Worm (Caenorhabditis elegans) whole organism, young adult: ENCODE data around the gene R08C7.12.

Experiments used
- B0261.1 ChIP-seq: sonication (generic microtip); optimal IDR thresholded peaks from 2 replicates; lab custom pipeline; 2016; ENCODE audit warnings: mild to moderate bottlenecking, missing genetic modification characterization, moderate library complexity, missing compliant biosample characterization
- B0336.3 ChIP-seq: fragments of 200-800 bp; sonication (Bioruptor generic); IDR thresholded peaks from 2 replicates; pipeline ENCODE4 v1.3.6; 2022; ENCODE audit warnings: missing genetic modification characterization, missing compliant biosample characterization
- C06A6.2 ChIP-seq: fragments of 200-800 bp; sonication (Bioruptor generic); conservative IDR thresholded peaks from 2 replicates; pipeline ENCODE4 v1.3.6; 2022; ENCODE audit warnings: missing genetic modification characterization, missing compliant biosample characterization
- F33H1.4 ChIP-seq: fragments of 200-800 bp; sonication (Bioruptor generic); IDR thresholded peaks from 2 replicates; pipeline ENCODE4 v1.3.6; 2022; ENCODE audit warnings: missing genetic modification reagents, missing genetic modification characterization, missing compliant biosample characterization
- F49E8.2 ChIP-seq: sonication (generic microtip); optimal IDR thresholded peaks from 3 replicates; lab custom pipeline; 2017; ENCODE audit warnings: missing genetic modification characterization, mild to moderate bottlenecking, missing compliant biosample characterization, antibody characterized with exemption, moderate library complexity; ENCODE audit not compliant: insufficient read depth
- Y53G8AR.9 ChIP-seq: fragments of 200-800 bp; sonication (Bioruptor generic); conservative IDR thresholded peaks from 2 replicates; pipeline ENCODE4 v1.3.6; 2022; ENCODE audit warnings: missing genetic modification reagents, missing genetic modification characterization, missing compliant biosample characterization
- Y56A3A.18 ChIP-seq: fragments of 200-800 bp; sonication (Bioruptor generic); IDR thresholded peaks from 2 replicates; pipeline ENCODE4 v1.3.6; 2022; ENCODE audit warnings: missing genetic modification reagents, missing genetic modification characterization, missing compliant biosample characterization
- Y95B8A.8 ChIP-seq: fragments of 200-800 bp; sonication (Bioruptor generic); IDR thresholded peaks from 2 replicates; pipeline ENCODE4 v1.3.6; 2022; ENCODE audit warnings: missing genetic modification reagents, missing genetic modification characterization, missing compliant biosample characterization
- ZK185.1 ChIP-seq: sonication (generic microtip); optimal IDR thresholded peaks from 2 replicates; lab custom pipeline; 2016; ENCODE audit warnings: mild to moderate bottlenecking, missing genetic modification characterization, missing compliant biosample characterization; ENCODE audit not compliant: poor library complexity, severe bottlenecking
- aptf-2 ChIP-seq: fragments of 200-800 bp; sonication (Bioruptor generic); conservative IDR thresholded peaks from 2 replicates; pipeline ENCODE4 v1.3.6; 2022; ENCODE audit warnings: missing genetic modification reagents, missing genetic modification characterization, missing compliant biosample characterization
- aptf-3 ChIP-seq: fragments of 200-800 bp; sonication (Bioruptor generic); IDR thresholded peaks from 2 replicates; pipeline ENCODE4 v1.3.6; 2022; ENCODE audit warnings: missing genetic modification characterization, missing compliant biosample characterization
- athp-1 ChIP-seq: sonication (generic microtip); optimal IDR thresholded peaks from 2 replicates; lab custom pipeline; 2017; ENCODE audit warnings: mild to moderate bottlenecking, missing genetic modification characterization, missing compliant biosample characterization
- attf-3 ChIP-seq: fragments of 200-800 bp; sonication (Bioruptor generic); conservative IDR thresholded peaks from 2 replicates; pipeline ENCODE4 v1.3.6; 2022; ENCODE audit warnings: missing genetic modification reagents, missing genetic modification characterization, missing compliant biosample characterization
- bed-1 ChIP-seq: fragments of 200-800 bp; sonication (Bioruptor generic); IDR thresholded peaks from 2 replicates; pipeline ENCODE4 v1.3.6; 2022; ENCODE audit warnings: missing genetic modification reagents, missing genetic modification characterization, missing compliant biosample characterization
- ccch-3 ChIP-seq: fragments of 200-800 bp; sonication (Bioruptor generic); optimal IDR thresholded peaks from 2 replicates; lab custom pipeline; 2018; ENCODE audit warnings: mild to moderate bottlenecking, missing genetic modification characterization, missing compliant biosample characterization
- cebp-2 ChIP-seq: fragments of 200-800 bp; sonication (Bioruptor generic); IDR thresholded peaks from 2 replicates; pipeline ENCODE4 v1.3.6; 2022; ENCODE audit warnings: missing genetic modification characterization, missing compliant biosample characterization
- ceh-27 ChIP-seq: fragments of 200-800 bp; sonication (Bioruptor generic); optimal IDR thresholded peaks from 2 replicates; lab custom pipeline; 2018; ENCODE audit warnings: mild to moderate bottlenecking, missing genetic modification characterization, moderate library complexity, missing compliant biosample characterization
- ceh-58 ChIP-seq: fragments of 200-800 bp; sonication (Bioruptor generic); IDR thresholded peaks from 2 replicates; pipeline ENCODE4 v1.3.6; 2022; ENCODE audit warnings: missing genetic modification characterization, missing compliant biosample characterization
- ceh-79 ChIP-seq: sonication (generic microtip); optimal IDR thresholded peaks from 2 replicates; lab custom pipeline; 2017; ENCODE audit warnings: mild to moderate bottlenecking, missing genetic modification characterization, missing compliant biosample characterization
- ceh-91 ChIP-seq: fragments of 200-800 bp; sonication (Bioruptor generic); IDR thresholded peaks from 2 replicates; pipeline ENCODE4 v1.3.6; 2022; ENCODE audit warnings: missing genetic modification reagents, missing genetic modification characterization, missing compliant biosample characterization
- egl-18 ChIP-seq: fragments of 200-800 bp; sonication (Bioruptor generic); IDR thresholded peaks from 2 replicates; pipeline ENCODE4 v1.3.6; 2022; ENCODE audit warnings: missing genetic modification reagents, missing genetic modification characterization, missing compliant biosample characterization
- egrh-3 ChIP-seq: fragments of 200-800 bp; sonication (Bioruptor generic); IDR thresholded peaks from 2 replicates; pipeline ENCODE4 v1.3.6; 2022; ENCODE audit warnings: missing genetic modification reagents, missing genetic modification characterization, missing compliant biosample characterization
- ets-4 ChIP-seq: fragments of 200-800 bp; sonication (Bioruptor generic); optimal IDR thresholded peaks from 2 replicates; lab custom pipeline; 2018; ENCODE audit warnings: mild to moderate bottlenecking, missing genetic modification characterization, missing compliant biosample characterization
- hrde-1 ChIP-seq: sonication (generic microtip); optimal IDR thresholded peaks from 2 replicates; lab custom pipeline; 2016; ENCODE audit warnings: missing genetic modification characterization, mild to moderate bottlenecking, missing compliant biosample characterization, moderate library complexity, missing genotype, missing genetic modification reagents, borderline replicate concordance
- hsf-1 ChIP-seq: fragments of 200-800 bp; sonication (Bioruptor generic); IDR thresholded peaks from 2 replicates; pipeline ENCODE4 v1.3.6; 2022; ENCODE audit warnings: missing genetic modification reagents, missing genetic modification characterization, missing compliant biosample characterization
- lin-26 ChIP-seq: fragments of 200-800 bp; sonication (Bioruptor generic); IDR thresholded peaks from 2 replicates; pipeline ENCODE4 v1.3.6; 2022; ENCODE audit warnings: missing genetic modification reagents, missing genetic modification characterization, missing compliant biosample characterization
- lin-40 ChIP-seq: sonication (generic microtip); optimal IDR thresholded peaks from 2 replicates; lab custom pipeline; 2016; ENCODE audit warnings: missing genetic modification characterization, mild to moderate bottlenecking, missing compliant biosample characterization, missing genotype, missing genetic modification reagents
- madf-10 ChIP-seq: sonication (generic microtip); optimal IDR thresholded peaks from 2 replicates; lab custom pipeline; 2016; ENCODE audit warnings: mild to moderate bottlenecking, missing genetic modification characterization, missing compliant biosample characterization
- madf-3 ChIP-seq: fragments of 200-800 bp; sonication (Bioruptor generic); IDR thresholded peaks from 2 replicates; pipeline ENCODE4 v1.3.6; 2022; ENCODE audit warnings: missing genetic modification reagents, missing genetic modification characterization, missing compliant biosample characterization
- madf-8 ChIP-seq: fragments of 200-800 bp; sonication (Bioruptor generic); conservative IDR thresholded peaks from 2 replicates; pipeline ENCODE4 v1.3.6; 2022; ENCODE audit warnings: missing genetic modification reagents, missing genetic modification characterization, missing compliant biosample characterization
- mcd-1 ChIP-seq: fragments of 200-800 bp; sonication (Bioruptor generic); IDR thresholded peaks from 2 replicates; pipeline ENCODE4 v1.3.6; 2022; ENCODE audit warnings: missing genetic modification reagents, missing genetic modification characterization, missing compliant biosample characterization
- mes-4 ChIP-seq: sonication (generic microtip); optimal IDR thresholded peaks from 2 replicates; lab custom pipeline; 2016; ENCODE audit warnings: missing genotype, missing genetic modification characterization, missing compliant biosample characterization
- mxl-1 ChIP-seq: sonication (generic microtip); optimal IDR thresholded peaks from 2 replicates; lab custom pipeline; 2016; ENCODE audit warnings: missing genetic modification characterization, missing compliant biosample characterization
- nfya-2 ChIP-seq: fragments of 200-800 bp; sonication (Bioruptor generic); IDR thresholded peaks from 2 replicates; pipeline ENCODE4 v1.3.6; 2022; ENCODE audit warnings: missing genetic modification reagents, missing genetic modification characterization, missing compliant biosample characterization
- nfyb-1 ChIP-seq: fragments of 200-800 bp; sonication (Bioruptor generic); IDR thresholded peaks from 2 replicates; pipeline ENCODE4 v1.3.6; 2022; ENCODE audit warnings: missing genetic modification reagents, missing genetic modification characterization, missing compliant biosample characterization
- nhr-27 ChIP-seq: fragments of 200-800 bp; sonication (Bioruptor generic); optimal IDR thresholded peaks from 2 replicates; lab custom pipeline; 2018; ENCODE audit warnings: mild to moderate bottlenecking, missing genetic modification characterization, moderate library complexity, missing compliant biosample characterization
- pha-4 ChIP-seq: fragments of 150-350 bp; sonication (generic microtip); optimal IDR thresholded peaks from 2 replicates; lab custom pipeline; 2014; ENCODE audit warnings: missing biosample characterization, missing genetic modification reagents, missing genetic modification characterization
- rcor-1 ChIP-seq: fragments of 200-800 bp; sonication (Bioruptor generic); IDR thresholded peaks from 2 replicates; pipeline ENCODE4 v1.3.6; 2022; ENCODE audit warnings: missing genetic modification reagents, missing genetic modification characterization, missing compliant biosample characterization
- repo-1 ChIP-seq: sonication (generic microtip); optimal IDR thresholded peaks from 2 replicates; lab custom pipeline; 2017; ENCODE audit warnings: mild to moderate bottlenecking, missing genetic modification characterization, missing compliant biosample characterization
- snpc-1.3 ChIP-seq: sonication (generic microtip); optimal IDR thresholded peaks from 2 replicates; lab custom pipeline; 2017; ENCODE audit warnings: missing genetic modification characterization, mild to moderate bottlenecking, missing compliant biosample characterization, antibody characterized with exemption, moderate library complexity, missing genotype, missing genetic modification reagents; ENCODE audit not compliant: insufficient read depth
- snpc-4 ChIP-seq, 5 experiments: fragments of 150-350 bp in 1 of 5; sonication (generic microtip) in 4 of 5; optimal IDR thresholded peaks; 2 replicates each; lab custom pipeline; 2014 to 2018; ENCODE audit warnings: missing genetic modification characterization in 5 of 5, missing biosample characterization in 3 of 5, antibody characterized with exemption in 2 of 5, mild to moderate bottlenecking in 2 of 5, missing compliant biosample characterization in 2 of 5, missing genotype in 2 of 5, moderate library complexity in 2 of 5, missing genetic modification reagents in 1 of 5
- tbp1 ChIP-seq: fragments of 200-800 bp; sonication (Bioruptor generic); optimal IDR thresholded peaks from 2 replicates; lab custom pipeline; 2018; ENCODE audit warnings: mild to moderate bottlenecking, missing genetic modification characterization, missing compliant biosample characterization
- tbx-9 ChIP-seq: sonication (generic microtip); optimal IDR thresholded peaks from 2 replicates; lab custom pipeline; 2016; ENCODE audit warnings: borderline replicate concordance, missing genetic modification characterization, inconsistent platforms, missing compliant biosample characterization
- zim-3 ChIP-seq: sonication (generic microtip); optimal IDR thresholded peaks from 2 replicates; lab custom pipeline; 2017; ENCODE audit warnings: mild to moderate bottlenecking, missing genetic modification characterization, moderate library complexity, missing compliant biosample characterization
- ztf-28 ChIP-seq: fragments of 200-800 bp; sonication (Bioruptor generic); IDR thresholded peaks from 2 replicates; pipeline ENCODE4 v1.3.6; 2022; ENCODE audit warnings: missing genetic modification reagents, missing genetic modification characterization, missing compliant biosample characterization
- ztf-6 ChIP-seq: fragments of 200-800 bp; sonication (Bioruptor generic); IDR thresholded peaks from 2 replicates; pipeline ENCODE4 v1.3.6; 2022; ENCODE audit warnings: missing genetic modification reagents, missing genetic modification characterization, missing compliant biosample characterization

R08C7.12 gene

DNA sequence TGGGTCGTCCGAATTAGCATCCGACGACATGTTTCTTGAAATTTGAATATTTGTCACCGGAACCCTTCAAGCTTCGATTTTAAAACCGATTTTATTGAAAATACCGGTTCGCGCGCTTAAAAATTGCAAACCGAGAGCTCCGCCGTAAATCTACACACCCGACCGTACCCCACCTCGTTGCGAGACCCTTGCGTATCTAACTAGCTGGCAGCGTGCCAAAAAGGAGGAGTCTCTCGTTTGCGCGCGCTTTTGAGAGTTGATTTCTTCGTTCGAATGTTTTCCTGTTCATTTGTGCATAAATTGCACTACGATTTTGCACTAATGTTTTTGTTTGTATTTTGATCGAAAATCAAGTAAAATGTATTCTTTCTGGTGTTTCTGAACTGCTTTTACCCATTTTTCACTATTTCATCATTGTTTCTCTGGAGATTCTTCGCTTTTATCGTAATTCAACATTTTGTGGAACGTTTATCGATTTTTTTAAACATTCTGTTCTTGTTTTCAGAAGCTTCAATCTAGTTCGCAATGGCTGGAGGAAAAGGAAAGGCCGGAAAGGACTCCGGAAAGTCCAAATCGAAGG lies 3.7 kb upstream of the R08C7.12 start, which contains the start of the genes wapl-1 and htz-1 (continued):
- TF ChIP-seq egl-18 (GFP tag; lab: Robert Waterston, UW) (no peak), B0336.3 (peak; percentile 88), zim-3 (tag; lab: Kevin White, UChicago) (peak; percentile 56), nfya-2 (GFP tag; lab: Robert Waterston, UW) (no peak), cebp-2 (GFP tag; lab: Robert Waterston, UW) (peak; percentile 72; the same call in 1 of the 2 replicates), athp-1 (peak; percentile 65), ceh-79 (no peak), mes-4 (tag; lab: Kevin White, UChicago) (no peak), nhr-27 (no peak), repo-1 (tag; lab: Kevin White, UChicago) (peak; percentile 80), egrh-3 (GFP tag; lab: Robert Waterston, UW) (peak; percentile 43; the same call in 1 of the 2 replicates), ceh-91 (GFP tag; lab: Robert Waterston, UW) (peak; percentile 93), mcd-1 (GFP tag; lab: Robert Waterston, UW) (peak; percentile 93), Y53G8AR.9 (GFP tag; lab: Robert Waterston, UW) (peak; percentile 88), madf-8 (GFP tag; lab: Robert Waterston, UW) (peak; percentile 84), aptf-2 (no peak), ccch-3 (no peak), attf-3 (peak; percentile 67), lin-26 (GFP tag; lab: Robert Waterston, UW) (no peak), C06A6.2 (GFP tag; lab: Robert Waterston, UW) (peak; percentile 85), hsf-1 (GFP tag; lab: Robert Waterston, UW) (peak; percentile 85), ceh-27 (GFP tag; lab: Kevin White, UChicago) (peak; percentile 94), ztf-28 (GFP tag; lab: Robert Waterston, UW) (0 out of 2 replicates have a peak, but pooled peaks have one; percentile 66), B0261.1 (no peak), tbx-9 (tag; lab: Kevin White, UChicago) (no peak), ZK185.1 (tag; lab: Kevin White, UChicago) (peak; percentile 88), F33H1.4 (GFP tag; lab: Robert Waterston, UW) (peak; percentile 99), madf-10 (tag; lab: Kevin White, UChicago) (peak; percentile 65), ets-4 (no peak)

DNA sequence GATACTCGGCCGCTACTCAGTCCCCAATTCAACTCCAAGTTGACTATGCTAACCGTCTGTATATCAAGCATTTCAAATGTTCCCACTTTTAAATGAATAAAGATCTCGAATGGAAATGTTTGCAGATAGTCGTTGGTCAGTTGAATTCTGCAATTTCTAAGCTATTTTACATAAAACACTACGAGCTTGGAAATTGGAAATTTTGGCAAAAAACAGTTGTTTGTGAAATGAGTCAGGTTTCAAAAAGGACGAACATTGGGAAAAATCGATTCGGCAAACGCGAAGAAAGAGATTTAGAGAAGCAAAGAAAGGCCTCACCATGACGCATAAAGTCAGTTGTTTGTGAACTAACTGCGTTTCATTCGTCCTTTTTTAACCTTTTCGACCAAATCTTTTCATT lies 2.7 kb upstream of the R08C7.12 start:
- TF ChIP-seq ztf-6 (GFP tag; lab: Robert Waterston, UW) = no peak
- no peak for TF ChIP-seq bed-1
- no peak for TF ChIP-seq aptf-3 (GFP tag; lab: Robert Waterston, UW)
- no peak for TF ChIP-seq repo-1 (tag; lab: Kevin White, UChicago)
- TF ChIP-seq nfyb-1 (GFP tag; lab: Robert Waterston, UW) = 0 out of 2 replicates have a peak, but pooled peaks have one; percentile 15
- peak; percentile 40 for TF ChIP-seq F33H1.4 (GFP tag; lab: Robert Waterston, UW)
- TF ChIP-seq snpc-4 (GFP tag; optimal IDR thresholded peaks at IDR 0.05; lab: Kevin White, UChicago) = no peak
- TF ChIP-seq snpc-4 (tag; optimal IDR thresholded peaks at IDR 0.05; lab: Kevin White, UChicago) = peak in 1 of 4 experiments; percentile 17
- peak; percentile 12; the same call in 1 of the 2 replicates for TF ChIP-seq Y95B8A.8 (GFP tag; lab: Robert Waterston, UW)
- peak; percentile 39 for TF ChIP-seq snpc-1.3
- no peak for TF ChIP-seq mxl-1 (tag; lab: Kevin White, UChicago)
- TF ChIP-seq lin-40 (tag; lab: Kevin White, UChicago) = no peak
- peak; percentile 13 for TF ChIP-seq tbp1 (GFP tag; lab: Kevin White, UChicago)
- peak; percentile 13 for TF ChIP-seq hrde-1 (tag; lab: Kevin White, UChicago)
- peak; percentile 48; the same call in 1 of the 2 replicates for TF ChIP-seq rcor-1 (GFP tag; lab: Robert Waterston, UW)
- TF ChIP-seq ets-4 = no peak
- TF ChIP-seq F49E8.2 (tag; lab: Kevin White, UChicago) = peak; percentile 20
- 0 out of 2 replicates have a peak, but pooled peaks have one; percentile 56 for TF ChIP-seq madf-3 (GFP tag; lab: Robert Waterston, UW)
- 0 out of 2 replicates have a peak, but pooled peaks have one; percentile 41 for TF ChIP-seq ceh-58
- no peak for TF ChIP-seq Y56A3A.18
- TF ChIP-seq hsf-1 (GFP tag; lab: Robert Waterston, UW) = peak; percentile 66
- no peak for TF ChIP-seq pha-4
